Worm (Caenorhabditis elegans): ENCODE results near the gene ZC513.3.

DNA sequence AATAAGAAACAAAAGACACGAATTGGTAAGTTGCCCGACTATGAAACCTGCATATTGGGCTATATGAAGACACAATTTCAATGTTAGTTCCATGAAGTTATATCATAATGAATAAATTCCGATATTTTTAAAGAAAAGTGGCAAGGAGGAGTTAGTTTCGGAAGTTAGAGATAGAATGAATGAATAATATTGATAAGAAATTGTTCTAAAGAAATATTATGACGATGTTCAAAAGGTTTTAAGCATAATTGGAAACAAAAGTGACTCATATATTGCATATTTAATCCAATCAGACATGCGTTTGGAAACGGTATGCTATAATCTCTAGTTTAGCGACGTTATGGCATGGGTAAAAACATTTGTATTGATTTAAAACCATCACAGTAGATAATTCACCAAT lies 22.8 kb downstream of the ZC513.3 start, which contains the start of gene str-143:
- no peak for TF ChIP-seq fos-1 (tag; optimal IDR thresholded peaks at IDR 0.05)
- TF ChIP-seq gei-8 (GFP tag; optimal IDR thresholded peaks at IDR 0.05) = no peak
- TF ChIP-seq nhr-10 (tag; optimal IDR thresholded peaks at IDR 0.05) = no peak
- TF ChIP-seq F10B5.3 (tag; optimal IDR thresholded peaks at IDR 0.05) = no peak
- TF ChIP-seq sdz-12 (GFP tag; optimal IDR thresholded peaks at IDR 0.05) = no peak
- no peak for TF ChIP-seq egl-27 (tag; optimal IDR thresholded peaks at IDR 0.05)
- no peak for TF ChIP-seq nhr-6 (tag; optimal IDR thresholded peaks at IDR 0.05)
- TF ChIP-seq lin-15B (tag; optimal IDR thresholded peaks at IDR 0.05) = no peak
- no peak for TF ChIP-seq ceh-32 (tag; optimal IDR thresholded peaks at IDR 0.05; ENCODE audit: poor library complexity)
- TF ChIP-seq fkh-10 (GFP tag; optimal IDR thresholded peaks at IDR 0.05) = no peak
- TF ChIP-seq skn-1 (tag; optimal IDR thresholded peaks at IDR 0.05) = no peak
- no peak for TF ChIP-seq nhr-28 (tag; optimal IDR thresholded peaks at IDR 0.05)
